Fruit fly (Drosophila melanogaster): ENCODE data around the gene Ctps.

Ctps gene

dm6 chr3L:15107158-15107775 lies 9.6 kb downstream of the Ctps start (continued):
- TF ChIP-seq CG8924 (tag; optimal IDR thresholded peaks at IDR 0.05) (no peak), fd64A (GFP tag; optimal IDR thresholded peaks at IDR 0.05) (no peak), CG16813 (GFP tag; IDR thresholded peaks at IDR 0.05; ENCODE audit: partially characterized antibody) (no peak), hkb (optimal IDR thresholded peaks at IDR 0.05) (no peak), hkb (GFP tag; IDR thresholded peaks at IDR 0.05) (no peak), CG6175 (GFP tag; IDR thresholded peaks at IDR 0.05) (0 out of 3 replicates have a peak, but pooled peaks have one; percentile 18), Vsx1 (GFP tag; optimal IDR thresholded peaks at IDR 0.05) (no peak), HLH54F (GFP tag; optimal IDR thresholded peaks at IDR 0.05) (no peak), Lim3 (GFP tag; IDR thresholded peaks at IDR 0.05) (no peak), HmgZ (tag; optimal IDR thresholded peaks at IDR 0.05) (no peak), so (GFP tag; IDR thresholded peaks at IDR 0.05) (no peak), D19B (GFP tag; optimal IDR thresholded peaks at IDR 0.05) (no peak), ase (GFP tag; IDR thresholded peaks at IDR 0.05) (no peak), gfzf (GFP tag; optimal IDR thresholded peaks at IDR 0.05) (no peak), CG12299 (tag; optimal IDR thresholded peaks at IDR 0.05) (no peak), D (optimal IDR thresholded peaks at IDR 0.05) (no peak), D (GFP tag; optimal IDR thresholded peaks at IDR 0.05) (no peak), salm (tag; optimal IDR thresholded peaks at IDR 0.05) (no peak), lab (GFP tag; optimal IDR thresholded peaks at IDR 0.05) (no peak), CG10959 (GFP tag; IDR thresholded peaks at IDR 0.05) (no peak), CG14667 (GFP tag; IDR thresholded peaks at IDR 0.05) (no peak), CG4360 (GFP tag; IDR thresholded peaks at IDR 0.05) (peak; percentile 84), CG34224 (GFP tag; IDR thresholded peaks at IDR 0.05; ENCODE audit: partially characterized antibody) (peak; percentile 12; the same call in 1 of the 3 replicates), CG2889 (GFP tag; IDR thresholded peaks at IDR 0.05) (peak; percentile 13; the same call in 1 of the 3 replicates), HmgD (GFP tag; optimal IDR thresholded peaks at IDR 0.05) (no peak), CG15269 (tag; optimal IDR thresholded peaks at IDR 0.05) (no peak), CG4854 (GFP tag; optimal IDR thresholded peaks at IDR 0.05) (no peak), nmo (GFP tag; optimal IDR thresholded peaks at IDR 0.05) (no peak), Mes4 (GFP tag; optimal IDR thresholded peaks at IDR 0.05) (no peak), inv (GFP tag; IDR thresholded peaks at IDR 0.05; ENCODE audit: partially characterized antibody) (0 out of 2 replicates have a peak, but pooled peaks have one; percentile 16), hb (GFP tag; IDR thresholded peaks at IDR 0.05; ENCODE audit: partially characterized antibody) (no peak), zf30C (GFP tag; optimal IDR thresholded peaks at IDR 0.05) (no peak), CG14965 (GFP tag; optimal IDR thresholded peaks at IDR 0.05; ENCODE audit: borderline replicate concordance) (no peak), CG6854 (GFP tag; optimal IDR thresholded peaks at IDR 0.05) (peak; percentile 69), CG11696 (GFP tag; IDR thresholded peaks at IDR 0.05) (no peak), Usf (GFP tag; optimal IDR thresholded peaks at IDR 0.05) (no peak), fd102C (GFP tag; optimal IDR thresholded peaks at IDR 0.05) (no peak), CG18011 (GFP tag; optimal IDR thresholded peaks at IDR 0.05) (no peak)

- no peak for TF ChIP-seq Kr (GFP tag; optimal IDR thresholded peaks at IDR 0.05)
- no peak for TF ChIP-seq BtbVII (GFP tag; optimal IDR thresholded peaks at IDR 0.05)
- TF ChIP-seq gfzf (GFP tag; optimal IDR thresholded peaks at IDR 0.05) = no peak
- TF ChIP-seq onecut (GFP tag; IDR thresholded peaks at IDR 0.05) = peak; percentile 27; the same call in 1 of the 2 replicates
- no peak for TF ChIP-seq seq (GFP tag; IDR thresholded peaks at IDR 0.05)
- TF ChIP-seq Pdp1 (GFP tag; optimal IDR thresholded peaks at IDR 0.05) = peak in 1 of 2 experiments; percentile 41
- no peak for TF ChIP-seq bowl (GFP tag; IDR thresholded peaks at IDR 0.05)
- TF ChIP-seq CG13424 (tag; optimal IDR thresholded peaks at IDR 0.05) = peak; percentile 58
- peak; percentile 28 for TF ChIP-seq CG5245 (GFP tag; optimal IDR thresholded peaks at IDR 0.05)
- TF ChIP-seq MTF-1 (GFP tag; optimal IDR thresholded peaks at IDR 0.05; ENCODE audit: borderline replicate concordance) = no peak
- no peak for TF ChIP-seq fd102C (GFP tag; optimal IDR thresholded peaks at IDR 0.05)
- peak; percentile 46 for TF ChIP-seq org-1 (GFP tag; optimal IDR thresholded peaks at IDR 0.05)
- TF ChIP-seq NFAT (GFP tag; IDR thresholded peaks at IDR 0.05) = no peak
- no peak for TF ChIP-seq Hey (tag; optimal IDR thresholded peaks at IDR 0.05)
- no peak for TF ChIP-seq HmgD (GFP tag; optimal IDR thresholded peaks at IDR 0.05)
- no peak for TF ChIP-seq Fer3 (tag; optimal IDR thresholded peaks at IDR 0.05)
These were observed 10.2 kb downstream of the Ctps start for dm6 chr3L:15107776-15108379.

All from whole organism, embryonic.